Worm (Caenorhabditis elegans): ENCODE measurements around the gene F16B3.3.

Gene F16B3.3

ce11 chrV:1335896-1336295, 18.2 kb upstream of the F16B3.3 start:
- TF ChIP-seq unc-86 (tag; optimal IDR thresholded peaks at IDR 0.05) (no peak), K09A11.1 (tag; optimal IDR thresholded peaks at IDR 0.05; ENCODE audit: insufficient read depth) (no peak), ztf-16 (tag; optimal IDR thresholded peaks at IDR 0.05) (no peak), eyg-1 (tag; optimal IDR thresholded peaks at IDR 0.05) (no peak), zip-5 (tag; optimal IDR thresholded peaks at IDR 0.05) (no peak), elt-2 (tag; optimal IDR thresholded peaks at IDR 0.05) (no peak), nhr-11 (tag; optimal IDR thresholded peaks at IDR 0.05) (no peak), fax-1 (tag; optimal IDR thresholded peaks at IDR 0.05) (no peak), ceh-19 (GFP tag; optimal IDR thresholded peaks at IDR 0.05) (no peak), pag-3 (tag; optimal IDR thresholded peaks at IDR 0.05; ENCODE audit: borderline replicate concordance) (no peak), gmeb-2 (tag; optimal IDR thresholded peaks at IDR 0.05) (no peak), elt-4 (tag; optimal IDR thresholded peaks at IDR 0.05) (no peak), ceh-24 (tag; optimal IDR thresholded peaks at IDR 0.05) (no peak), lim-6 (tag; optimal IDR thresholded peaks at IDR 0.05) (no peak)

- TF ChIP-seq unc-3 (GFP tag; conservative IDR thresholded peaks at IDR 0.05) (no peak), unc-3 (tag; optimal IDR thresholded peaks at IDR 0.05) (no peak), pat-9 (tag; optimal IDR thresholded peaks at IDR 0.05) (no peak), unc-55 (GFP tag; optimal IDR thresholded peaks at IDR 0.05) (peak; percentile 40), ceh-18 (tag; optimal IDR thresholded peaks at IDR 0.05) (peak; percentile 11)
Observed at ce11 chrV:1327317-1327716, 9.6 kb upstream of the F16B3.3 start.

ce11 chrV:1326067-1326466, 8.3 kb upstream of the F16B3.3 start:
- TF ChIP-seq unc-55 (GFP tag; optimal IDR thresholded peaks at IDR 0.05), result peak; percentile 78
- no peak for TF ChIP-seq ceh-48 (tag; optimal IDR thresholded peaks at IDR 0.05)
- TF ChIP-seq hlh-6 (tag; optimal IDR thresholded peaks at IDR 0.05), result no peak

- TF ChIP-seq nhr-232 (tag; optimal IDR thresholded peaks at IDR 0.05), result no peak
- no peak for TF ChIP-seq gmeb-2 (tag; optimal IDR thresholded peaks at IDR 0.05)
- no peak for TF ChIP-seq tbx-2 (tag; optimal IDR thresholded peaks at IDR 0.05)
- TF ChIP-seq hlh-30 (tag; optimal IDR thresholded peaks at IDR 0.05; ENCODE audit: insufficient read depth), result no peak
- peak; percentile 60 for TF ChIP-seq unc-42 (tag; optimal IDR thresholded peaks at IDR 0.05)
- no peak for TF ChIP-seq ceh-6 (GFP tag; optimal IDR thresholded peaks at IDR 0.05)
Observed at ce11 chrV:1321776-1322175, 4.1 kb upstream of the F16B3.3 start.

ce11 chrV:1314819-1315218, 2.9 kb downstream of the F16B3.3 start, which contains the start of gene F16B3.2:
Gene F16B3.2 (plus strand): TSS chrV:1315119.
- TF ChIP-seq madf-2 (tag; optimal IDR thresholded peaks at IDR 0.05) (no peak), F13H6.1 (tag; optimal IDR thresholded peaks at IDR 0.05) (no peak), dmd-4 (tag; optimal IDR thresholded peaks at IDR 0.05; ENCODE audit: borderline replicate concordance) (no peak), sdc-2 (tag; optimal IDR thresholded peaks at IDR 0.05) (no peak), sox-2 (GFP tag; IDR thresholded peaks at IDR 0.05) (no peak)

- peak; percentile 76 for TF ChIP-seq unc-42 (tag; optimal IDR thresholded peaks at IDR 0.05)
- no peak for TF ChIP-seq dmd-4 (tag; optimal IDR thresholded peaks at IDR 0.05; ENCODE audit: borderline replicate concordance)
Observed at ce11 chrV:1313274-1313673, 4.4 kb downstream of the F16B3.3 start.

- TF ChIP-seq ets-4 (tag; optimal IDR thresholded peaks at IDR 0.05) (no peak), elt-4 (tag; optimal IDR thresholded peaks at IDR 0.05) (no peak), ceh-24 (tag; optimal IDR thresholded peaks at IDR 0.05) (no peak), hlh-15 (tag; optimal IDR thresholded peaks at IDR 0.05) (no peak), npax-4 (tag; optimal IDR thresholded peaks at IDR 0.05) (no peak), ceh-2 (tag; optimal IDR thresholded peaks at IDR 0.05) (no peak), pqm-1 (tag; optimal IDR thresholded peaks at IDR 0.05) (no peak), mec-3 (tag; optimal IDR thresholded peaks at IDR 0.05; ENCODE audit: borderline replicate concordance) (no peak), ceh-14 (tag; optimal IDR thresholded peaks at IDR 0.05) (no peak), unc-86 (tag; optimal IDR thresholded peaks at IDR 0.05) (no peak), Y22D7AL.16 (tag; optimal IDR thresholded peaks at IDR 0.05) (no peak), hlh-13 (GFP tag; optimal IDR thresholded peaks at IDR 0.05) (no peak), ama-1 (optimal IDR thresholded peaks at IDR 0.05) (no peak), fkh-10 (GFP tag; optimal IDR thresholded peaks at IDR 0.05) (no peak), fax-1 (tag; optimal IDR thresholded peaks at IDR 0.05) (no peak), sdc-2 (tag; optimal IDR thresholded peaks at IDR 0.05) (no peak), C38D4.7 (GFP tag; optimal IDR thresholded peaks at IDR 0.05) (no peak)
Observed at ce11 chrV:1307730-1308129, 10.0 kb downstream of the F16B3.3 start.

Data from whole organism, late embryonic.